Fruit fly (Drosophila melanogaster) whole organism, adult: ENCODE measurements around the gene clumsy.

Experiments
- CG7101 ChIP-seq: fragments of 200-800 bp; sonication (Bioruptor generic); optimal IDR thresholded peaks from 2 replicates; lab custom pipeline; 2018; ENCODE audit warnings: missing biosample characterization, mild to moderate bottlenecking, missing genetic modification characterization, moderate library complexity
- cnc ChIP-seq, 2 experiments: fragments of >200 bp; optimal IDR thresholded peaks; 2 replicates each; lab custom pipeline; 2017

DNA sequence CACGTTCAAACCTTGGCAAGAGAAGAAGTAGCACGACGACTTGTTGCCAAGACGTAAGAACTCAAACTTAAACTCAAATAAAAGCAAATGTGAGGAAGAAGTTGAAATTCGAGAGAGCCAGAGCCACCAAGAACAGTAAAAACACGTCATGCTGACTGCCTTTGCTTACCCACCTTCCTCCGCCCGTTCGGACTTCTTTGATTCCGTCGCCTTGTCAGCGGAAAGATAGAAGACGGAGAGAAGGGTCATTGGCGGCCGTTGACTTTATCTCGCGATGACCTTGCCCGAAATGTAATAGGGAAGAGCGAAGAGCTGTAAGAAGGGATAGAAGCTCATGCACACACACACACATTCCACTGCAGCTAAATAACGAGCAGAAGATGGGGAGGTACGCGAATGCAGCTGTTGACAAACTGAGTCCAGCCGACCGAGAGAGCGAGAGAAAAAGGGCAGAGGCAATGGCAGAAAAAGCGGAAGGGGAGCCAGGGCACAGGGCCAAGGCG, 37.7 kb downstream of the clumsy start:
- TF ChIP-seq CG7101 (tag; lab: Kevin White, UChicago) (no peak), cnc (optimal IDR thresholded peaks at IDR 0.05; lab: Kevin White, UChicago) (no peak)
